Worm (Caenorhabditis elegans) whole organism, L3 larva: Measurements from ENCODE around the gene C37H5.5.

Source experiments
- elt-1 ChIP-seq: fragments of 150-350 bp; optimal IDR thresholded peaks from 2 replicates; lab custom pipeline; 2014; ENCODE audit warnings: missing biosample characterization, missing genetic modification characterization
- eor-1 ChIP-seq, 2 experiments: fragments of 150-350 bp; optimal IDR thresholded peaks; 2 replicates each; lab custom pipeline; 2014 to 2018; ENCODE audit warnings: missing biosample characterization in 2 of 2, missing genetic modification characterization in 2 of 2
- fkh-10 ChIP-seq: sonication (generic microtip); optimal IDR thresholded peaks from 2 replicates; lab custom pipeline; 2017; ENCODE audit warnings: missing biosample characterization, missing genetic modification reagents, missing genetic modification characterization
- lin-15B ChIP-seq: fragments of 150-350 bp; optimal IDR thresholded peaks from 2 replicates; lab custom pipeline; 2014; ENCODE audit warnings: missing biosample characterization, missing genetic modification characterization
- lsy-12 ChIP-seq: sonication (generic microtip); optimal IDR thresholded peaks from 2 replicates; lab custom pipeline; 2016; ENCODE audit warnings: mild to moderate bottlenecking, missing genetic modification characterization, missing compliant biosample characterization
- nfya-1 ChIP-seq: sonication (generic microtip); optimal IDR thresholded peaks from 2 replicates; lab custom pipeline; 2017; ENCODE audit warnings: missing genetic modification characterization, mild to moderate bottlenecking, missing compliant biosample characterization, antibody characterized with exemption, moderate library complexity; ENCODE audit not compliant: insufficient read depth
- nhr-12 ChIP-seq: fragments of 150-350 bp; optimal IDR thresholded peaks from 2 replicates; lab custom pipeline; 2014; ENCODE audit warnings: missing biosample characterization, missing genetic modification characterization
- nhr-237 ChIP-seq: fragments of 150-350 bp; optimal IDR thresholded peaks from 2 replicates; lab custom pipeline; 2014; ENCODE audit warnings: missing biosample characterization, missing genetic modification characterization
- nhr-28 ChIP-seq: fragments of 150-350 bp; optimal IDR thresholded peaks from 2 replicates; lab custom pipeline; 2014; ENCODE audit warnings: missing biosample characterization, missing genetic modification characterization
- pqm-1 ChIP-seq: fragments of 150-350 bp; optimal IDR thresholded peaks from 2 replicates; lab custom pipeline; 2017; ENCODE audit warnings: missing biosample characterization, missing genetic modification characterization, inconsistent platforms
- ztf-4 ChIP-seq: fragments of 150-350 bp; optimal IDR thresholded peaks from 2 replicates; lab custom pipeline; 2014; ENCODE audit warnings: missing biosample characterization, missing genetic modification characterization

DNA sequence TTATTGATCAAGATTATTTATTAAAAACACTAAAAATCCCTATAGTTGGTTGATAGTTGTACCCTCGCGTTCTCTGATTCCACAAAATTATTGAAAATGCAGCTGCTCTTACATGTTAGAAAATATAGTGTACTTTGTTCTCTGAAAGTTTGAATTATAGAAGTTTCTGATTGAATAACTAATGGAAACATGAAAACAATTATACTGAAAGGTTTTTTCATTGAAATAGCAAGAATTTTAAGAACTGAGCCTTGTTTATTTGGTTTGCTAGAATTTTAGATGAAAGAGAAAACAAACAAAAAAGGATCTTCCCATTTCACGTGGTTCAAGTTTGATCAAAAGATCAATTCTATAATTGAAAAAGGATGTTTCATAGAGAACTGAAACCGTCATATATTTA lies 40.4 kb downstream of the C37H5.5 start:
- TF ChIP-seq elt-1 (tag; lab: Kevin White, UChicago): no peak
- TF ChIP-seq pqm-1: no peak
- TF ChIP-seq lsy-12 (tag; lab: Kevin White, UChicago): no peak
- TF ChIP-seq eor-1 (tag; optimal IDR thresholded peaks at IDR 0.05; lab: Kevin White, UChicago): no peak
- no peak for TF ChIP-seq lin-15B (tag; lab: Kevin White, UChicago)
- no peak for TF ChIP-seq fkh-10
- TF ChIP-seq nhr-12: no peak
- TF ChIP-seq nhr-28 (tag; lab: Kevin White, UChicago): no peak
- TF ChIP-seq ztf-4: no peak
- no peak for TF ChIP-seq nfya-1
- TF ChIP-seq nhr-237 (tag; lab: Kevin White, UChicago): no peak
